Fruit fly (Drosophila melanogaster): ENCODE measurements around the gene CG33303.
A peak's percentile ranks its signal among the peaks of the same experiment; 100 is the strongest.

CG33303 gene

dm6 chr2L:10381890-10382450 lies 6.4 kb upstream of the CG33303 start, which contains the start of gene CG5096 (continued):
- TF ChIP-seq D19A (tag; optimal IDR thresholded peaks at IDR 0.05) = peak; percentile 96
- peak; percentile 85 for TF ChIP-seq CG30403 (GFP tag; optimal IDR thresholded peaks at IDR 0.05)
- peak; percentile 89 for TF ChIP-seq CG6854 (GFP tag; optimal IDR thresholded peaks at IDR 0.05)
- TF ChIP-seq pita (GFP tag; optimal IDR thresholded peaks at IDR 0.05) = no peak
- TF ChIP-seq CTCF (GFP tag; optimal IDR thresholded peaks at IDR 0.05) = peak; percentile 7
- peak; percentile 81 for TF ChIP-seq CG9932 (GFP tag; IDR thresholded peaks at IDR 0.05)
- no peak for TF ChIP-seq D (optimal IDR thresholded peaks at IDR 0.05)
- TF ChIP-seq D (GFP tag; optimal IDR thresholded peaks at IDR 0.05) = peak; percentile 64
- peak; percentile 75 for TF ChIP-seq CG11696 (GFP tag; IDR thresholded peaks at IDR 0.05)
- no peak; the same call in 2 of the 3 replicates for TF ChIP-seq Mrtf (GFP tag; IDR thresholded peaks at IDR 0.05)
- peak in 1 of 2 experiments; percentile 90 for TF ChIP-seq bsh (GFP tag; optimal IDR thresholded peaks at IDR 0.05)
- peak; percentile 19 for TF ChIP-seq NC2β (GFP tag; optimal IDR thresholded peaks at IDR 0.05)
- no peak for TF ChIP-seq CG11560 (tag; IDR thresholded peaks at IDR 0.05)
- no peak for TF ChIP-seq BEAF-32 (GFP tag; optimal IDR thresholded peaks at IDR 0.05)
- no peak for TF ChIP-seq Dfd (GFP tag; optimal IDR thresholded peaks at IDR 0.05)
- peak; percentile 92 for TF ChIP-seq CG14441 (GFP tag; IDR thresholded peaks at IDR 0.05)
- peak; percentile 84 for TF ChIP-seq pho (GFP tag; optimal IDR thresholded peaks at IDR 0.05)
- no peak for TF ChIP-seq Scr (GFP tag; IDR thresholded peaks at IDR 0.05; ENCODE audit: partially characterized antibody)
- peak; percentile 94 for TF ChIP-seq vvl (GFP tag; IDR thresholded peaks at IDR 0.05)
- TF ChIP-seq esg (GFP tag; conservative IDR thresholded peaks at IDR 0.05) = peak; percentile 82
- no peak for TF ChIP-seq aop (GFP tag; IDR thresholded peaks at IDR 0.05)
- TF ChIP-seq fd3F (GFP tag; optimal IDR thresholded peaks at IDR 0.05) = peak; percentile 87
- no peak for TF ChIP-seq CG33557 (GFP tag; optimal IDR thresholded peaks at IDR 0.05)
- peak; percentile 82 for TF ChIP-seq CG12155 (GFP tag; optimal IDR thresholded peaks at IDR 0.05)
- peak; percentile 84; the same call in 2 of the 3 replicates for TF ChIP-seq CG17361 (GFP tag; IDR thresholded peaks at IDR 0.05)
- TF ChIP-seq sd (tag; optimal IDR thresholded peaks at IDR 0.05) = peak; percentile 91
- TF ChIP-seq CkIIα-i1 (GFP tag; IDR thresholded peaks at IDR 0.05) = no peak
- TF ChIP-seq dimm (GFP tag; IDR thresholded peaks at IDR 0.05) = no peak; the same call in 1 of the 2 replicates
- TF ChIP-seq Hsf (GFP tag; optimal IDR thresholded peaks at IDR 0.05) = peak; percentile 79
- TF ChIP-seq CG13775 (GFP tag; optimal IDR thresholded peaks at IDR 0.05) = peak; percentile 70
- peak; percentile 73 for TF ChIP-seq CG9437 (GFP tag; optimal IDR thresholded peaks at IDR 0.05)
- TF ChIP-seq disco-r (GFP tag; optimal IDR thresholded peaks at IDR 0.05) = peak; percentile 59
- TF ChIP-seq C15 (GFP tag; IDR thresholded peaks at IDR 0.05) = peak; percentile 72; the same call in 1 of the 3 replicates
- TF ChIP-seq nom (GFP tag; optimal IDR thresholded peaks at IDR 0.05) = no peak
- peak; percentile 49 for TF ChIP-seq CG8359 (GFP tag; optimal IDR thresholded peaks at IDR 0.05; ENCODE audit: borderline replicate concordance)
- no peak for TF ChIP-seq fd64A (GFP tag; optimal IDR thresholded peaks at IDR 0.05)
- peak; percentile 74 for TF ChIP-seq CG4424 (GFP tag; optimal IDR thresholded peaks at IDR 0.05)
- TF ChIP-seq Sin3A (optimal IDR thresholded peaks at IDR 0.05) = no peak
- TF ChIP-seq seq (GFP tag; IDR thresholded peaks at IDR 0.05) = peak; percentile 89
- peak; percentile 76 for TF ChIP-seq wor (GFP tag; IDR thresholded peaks at IDR 0.05)
- peak; percentile 80 for TF ChIP-seq CG7987 (GFP tag; optimal IDR thresholded peaks at IDR 0.05)
- TF ChIP-seq CG16863 (GFP tag; optimal IDR thresholded peaks at IDR 0.05) = peak; percentile 71
- no peak for TF ChIP-seq oc (tag; optimal IDR thresholded peaks at IDR 0.05)
- TF ChIP-seq Doc3 (GFP tag; IDR thresholded peaks at IDR 0.05; ENCODE audit: partially characterized antibody) = no peak
- peak; percentile 39 for TF ChIP-seq repo (GFP tag; optimal IDR thresholded peaks at IDR 0.05)
- TF ChIP-seq tup (GFP tag; optimal IDR thresholded peaks at IDR 0.05) = peak; percentile 59
- TF ChIP-seq CG17912 (GFP tag; optimal IDR thresholded peaks at IDR 0.05) = peak; percentile 43
- peak; percentile 94 for TF ChIP-seq CG17359 (tag; optimal IDR thresholded peaks at IDR 0.05)
- no peak for TF ChIP-seq Hr39 (optimal IDR thresholded peaks at IDR 0.05)
- peak; percentile 84 for TF ChIP-seq schlank (tag; optimal IDR thresholded peaks at IDR 0.05)
- peak; percentile 64 for TF ChIP-seq CG6654 (GFP tag; optimal IDR thresholded peaks at IDR 0.05)
- peak; percentile 81 for TF ChIP-seq CG6272 (GFP tag; IDR thresholded peaks at IDR 0.05)

Data from whole organism, embryonic.